Fruit fly (Drosophila melanogaster) whole organism, embryonic: ENCODE results near the gene mad2.

Experiments used
- Adf1 ChIP-seq: fragments of 200-800 bp; sonication (Bioruptor generic); IDR thresholded peaks from 2 replicates; pipeline ENCODE4 v1.3.6; 2022; ENCODE audit warnings: missing biosample characterization, missing genetic modification characterization
- CG10209 ChIP-seq: fragments of 200-800 bp; sonication (Bioruptor generic); optimal IDR thresholded peaks from 3 replicates; lab custom pipeline; 2017; ENCODE audit warnings: missing biosample characterization, mild to moderate bottlenecking, missing genetic modification characterization, missing genetic modification reagents
- CG10979 ChIP-seq: fragments of 200-800 bp; sonication (Bioruptor generic); optimal IDR thresholded peaks from 2 replicates; lab custom pipeline; 2018; ENCODE audit warnings: missing biosample characterization, mild to moderate bottlenecking, missing genetic modification characterization, moderate library complexity
- CG11560 ChIP-seq: fragments of 200-800 bp; sonication (Bioruptor generic); IDR thresholded peaks from 3 replicates; pipeline ENCODE4 v1.3.6; 2022; ENCODE audit warnings: missing biosample characterization, missing genetic modification characterization
- CG11723 ChIP-seq: fragments of 200-800 bp; sonication (Bioruptor generic); optimal IDR thresholded peaks from 2 replicates; lab custom pipeline; 2017; ENCODE audit warnings: missing biosample characterization, mild to moderate bottlenecking, missing genetic modification characterization
- CG12236 ChIP-seq: fragments of 200-800 bp; sonication (Bioruptor generic); optimal IDR thresholded peaks from 2 replicates; lab custom pipeline; 2016; ENCODE audit warnings: missing biosample characterization, missing genetic modification characterization
- CG12659 ChIP-seq: fragments of 200-800 bp; sonication (Bioruptor generic); optimal IDR thresholded peaks from 3 replicates; lab custom pipeline; 2017; ENCODE audit warnings: mild to moderate bottlenecking, missing biosample characterization, missing genetic modification reagents, missing genetic modification characterization
- CG13287 ChIP-seq: fragments of 200-800 bp; sonication (Bioruptor generic); IDR thresholded peaks from 2 replicates; pipeline ENCODE4 v1.3.6; 2022; ENCODE audit warnings: missing biosample characterization, missing genetic modification characterization; ENCODE audit not compliant: partially characterized antibody
- CG13296 ChIP-seq: fragments of 200-800 bp; sonication (Bioruptor generic); optimal IDR thresholded peaks from 3 replicates; lab custom pipeline; 2018; ENCODE audit warnings: missing biosample characterization, mild to moderate bottlenecking, missing genetic modification characterization
- CG15696 ChIP-seq: fragments of 200-800 bp; sonication (Bioruptor generic); optimal IDR thresholded peaks from 2 replicates; lab custom pipeline; 2019; ENCODE audit warnings: missing biosample characterization, mild to moderate bottlenecking, missing genetic modification characterization, moderate library complexity
- CG17361 ChIP-seq: fragments of 200-800 bp; sonication (Bioruptor generic); IDR thresholded peaks from 3 replicates; pipeline ENCODE4 v1.3.6; 2022; ENCODE audit warnings: missing biosample characterization, missing genetic modification characterization
- CG2120 ChIP-seq: fragments of 200-800 bp; sonication (Bioruptor generic); optimal IDR thresholded peaks from 3 replicates; lab custom pipeline; 2016; ENCODE audit warnings: missing biosample characterization, missing genetic modification characterization
- CG2199 ChIP-seq: fragments of 200-800 bp; sonication (Bioruptor generic); IDR thresholded peaks from 3 replicates; pipeline ENCODE4 v1.3.6; 2022; ENCODE audit warnings: missing biosample characterization, missing genetic modification characterization
- CG30020 ChIP-seq: fragments of 200-800 bp; optimal IDR thresholded peaks from 2 replicates; lab custom pipeline; 2019; ENCODE audit warnings: missing biosample characterization, mild to moderate bottlenecking, missing genetic modification characterization, moderate library complexity
- CG31441 ChIP-seq: fragments of 200-800 bp; sonication (Bioruptor generic); IDR thresholded peaks from 2 replicates; pipeline ENCODE4 v1.3.6; 2022; ENCODE audit warnings: missing biosample characterization, missing genetic modification characterization
- CG4328 ChIP-seq: fragments of 200-800 bp; sonication (Bioruptor generic); optimal IDR thresholded peaks from 3 replicates; lab custom pipeline; 2017; ENCODE audit warnings: missing biosample characterization, missing genetic modification reagents, missing genetic modification characterization
- CG4404 ChIP-seq: fragments of 200-800 bp; sonication (Bioruptor generic); IDR thresholded peaks from 2 replicates; pipeline ENCODE4 v1.3.6; 2022; ENCODE audit warnings: missing biosample characterization, missing genetic modification characterization
- CG4730 ChIP-seq: fragments of 200-800 bp; sonication (Bioruptor generic); IDR thresholded peaks from 2 replicates; pipeline ENCODE4 v1.3.6; 2022; ENCODE audit warnings: missing biosample characterization, missing genetic modification characterization
- CG7987 ChIP-seq: fragments of 200-800 bp; sonication (Bioruptor generic); optimal IDR thresholded peaks from 2 replicates; lab custom pipeline; 2018; ENCODE audit warnings: missing biosample characterization, mild to moderate bottlenecking, missing genetic modification characterization, moderate library complexity
- CG9437 ChIP-seq: fragments of 200-800 bp; sonication (Bioruptor generic); optimal IDR thresholded peaks from 2 replicates; lab custom pipeline; 2018; ENCODE audit warnings: missing biosample characterization, mild to moderate bottlenecking, missing genetic modification characterization
- CHES-1-like ChIP-seq: fragments of 200-800 bp; sonication (Bioruptor generic); optimal IDR thresholded peaks from 2 replicates; lab custom pipeline; 2016; ENCODE audit warnings: missing biosample characterization, missing genetic modification characterization
- Deaf1 ChIP-seq: fragments of 200-800 bp; optimal IDR thresholded peaks from 3 replicates; lab custom pipeline; 2019; ENCODE audit warnings: missing biosample characterization, mild to moderate bottlenecking, missing genetic modification characterization, moderate library complexity
- HmgZ ChIP-seq: fragments of 200-800 bp; sonication (Bioruptor generic); optimal IDR thresholded peaks from 2 replicates; lab custom pipeline; 2018; ENCODE audit warnings: missing biosample characterization, mild to moderate bottlenecking, missing genetic modification characterization
- Hr78 ChIP-seq, 2 experiments: fragments of 200-800 bp in 1 of 2; fragments of >200 bp in 1 of 2; sonication (Bioruptor generic) in 1 of 2; optimal IDR thresholded peaks; 2 replicates each; lab custom pipeline; 2017 to 2019; ENCODE audit warnings: missing biosample characterization in 2 of 2, missing genetic modification characterization in 2 of 2, mild to moderate bottlenecking in 1 of 2, moderate library complexity in 1 of 2
- Mad ChIP-seq: fragments of 200-800 bp; sonication (Bioruptor generic); optimal IDR thresholded peaks from 2 replicates; lab custom pipeline; 2016; ENCODE audit warnings: missing biosample characterization, missing genetic modification characterization
- Ravus ChIP-seq: fragments of 200-800 bp; sonication (Bioruptor generic); IDR thresholded peaks from 2 replicates; pipeline ENCODE4 v1.3.6; 2022; ENCODE audit warnings: missing biosample characterization, missing genetic modification characterization
- Scr ChIP-seq: fragments of 200-800 bp; sonication (Bioruptor generic); IDR thresholded peaks from 2 replicates; pipeline ENCODE4 v1.3.6; 2022; ENCODE audit warnings: missing biosample characterization, missing genetic modification characterization; ENCODE audit not compliant: partially characterized antibody
- abd-A ChIP-seq: fragments of 200-800 bp; sonication (Bioruptor generic); optimal IDR thresholded peaks from 3 replicates; lab custom pipeline; 2019; ENCODE audit warnings: missing biosample characterization, mild to moderate bottlenecking, missing genetic modification characterization, moderate library complexity
- bab2 ChIP-seq: fragments of 200-800 bp; sonication (Bioruptor generic); optimal IDR thresholded peaks from 2 replicates; lab custom pipeline; 2016; ENCODE audit warnings: missing biosample characterization, missing genetic modification characterization
- chif ChIP-seq, 2 experiments: fragments of 200-800 bp; sonication (Bioruptor generic); optimal IDR thresholded peaks; 3 replicates each; lab custom pipeline; 2016; ENCODE audit warnings: missing biosample characterization in 2 of 2, missing genetic modification characterization in 2 of 2
- disco-r ChIP-seq: fragments of 200-800 bp; sonication (Bioruptor generic); optimal IDR thresholded peaks from 2 replicates; lab custom pipeline; 2016; ENCODE audit warnings: missing biosample characterization, missing genetic modification characterization
- dmrt11E ChIP-seq: fragments of 200-800 bp; sonication (Bioruptor generic); optimal IDR thresholded peaks from 3 replicates; lab custom pipeline; 2018; ENCODE audit warnings: missing biosample characterization, mild to moderate bottlenecking, missing genetic modification characterization, moderate library complexity
- dmrt99B ChIP-seq: fragments of 200-800 bp; sonication (Bioruptor generic); optimal IDR thresholded peaks from 2 replicates; lab custom pipeline; 2018; ENCODE audit warnings: missing biosample characterization, mild to moderate bottlenecking, missing genetic modification characterization, moderate library complexity
- fd64A ChIP-seq: fragments of 200-800 bp; sonication (Bioruptor generic); optimal IDR thresholded peaks from 3 replicates; lab custom pipeline; 2018; ENCODE audit warnings: missing biosample characterization, mild to moderate bottlenecking, missing genetic modification characterization
- inv ChIP-seq: fragments of 200-800 bp; sonication (Bioruptor generic); IDR thresholded peaks from 2 replicates; pipeline ENCODE4 v1.3.6; 2022; ENCODE audit warnings: missing biosample characterization, missing genetic modification characterization; ENCODE audit not compliant: partially characterized antibody
- kay ChIP-seq: fragments of 200-800 bp; sonication (Bioruptor generic); optimal IDR thresholded peaks from 2 replicates; lab custom pipeline; 2016; ENCODE audit warnings: missing biosample characterization, missing genetic modification characterization
- knrl ChIP-seq: fragments of 200-800 bp; sonication (Bioruptor generic); IDR thresholded peaks from 3 replicates; pipeline ENCODE4 v1.3.6; 2022; ENCODE audit warnings: missing biosample characterization, missing genetic modification characterization; ENCODE audit not compliant: partially characterized antibody
- nau ChIP-seq: fragments of 200-800 bp; sonication (Bioruptor generic); optimal IDR thresholded peaks from 3 replicates; lab custom pipeline; 2017; ENCODE audit warnings: missing biosample characterization, mild to moderate bottlenecking, missing genetic modification characterization, missing genetic modification reagents
- nmo ChIP-seq: fragments of 200-800 bp; sonication (Bioruptor generic); optimal IDR thresholded peaks from 2 replicates; lab custom pipeline; 2018; ENCODE audit warnings: missing biosample characterization, mild to moderate bottlenecking, missing genetic modification characterization, moderate library complexity
- onecut ChIP-seq: fragments of 200-800 bp; sonication (Bioruptor generic); IDR thresholded peaks from 2 replicates; pipeline ENCODE4 v1.3.6; 2022; ENCODE audit warnings: missing biosample characterization, missing genetic modification characterization
- prd ChIP-seq, 3 experiments: fragments of >200 bp in 2 of 3; fragments of 200-800 bp in 1 of 3; sonication (Bioruptor generic) in 1 of 3; optimal IDR thresholded peaks in 2 of 3; IDR thresholded peaks in 1 of 3; 2 replicates in 2 of 3; 3 replicates in 1 of 3; pipeline versions ENCODE4 v1.3.6 to Lab custom; 2017 to 2022; ENCODE audit warnings: missing biosample characterization in 1 of 3, missing genetic modification characterization in 1 of 3
- pum ChIP-seq: fragments of 200-800 bp; sonication (Bioruptor generic); optimal IDR thresholded peaks from 2 replicates; lab custom pipeline; 2016; ENCODE audit warnings: missing biosample characterization, missing genetic modification characterization
- pzg ChIP-seq: fragments of 200-800 bp; sonication (Bioruptor generic); optimal IDR thresholded peaks from 3 replicates; lab custom pipeline; 2018; ENCODE audit warnings: missing biosample characterization, mild to moderate bottlenecking, missing genetic modification characterization, moderate library complexity
- wek ChIP-seq: fragments of 200-800 bp; sonication (Bioruptor generic); optimal IDR thresholded peaks from 3 replicates; lab custom pipeline; 2018; ENCODE audit warnings: missing biosample characterization, mild to moderate bottlenecking, missing genetic modification characterization, moderate library complexity
- zf30C ChIP-seq: fragments of 200-800 bp; sonication (Bioruptor generic); optimal IDR thresholded peaks from 3 replicates; lab custom pipeline; 2018; ENCODE audit warnings: missing biosample characterization, mild to moderate bottlenecking, missing genetic modification characterization

mad2 gene

DNA sequence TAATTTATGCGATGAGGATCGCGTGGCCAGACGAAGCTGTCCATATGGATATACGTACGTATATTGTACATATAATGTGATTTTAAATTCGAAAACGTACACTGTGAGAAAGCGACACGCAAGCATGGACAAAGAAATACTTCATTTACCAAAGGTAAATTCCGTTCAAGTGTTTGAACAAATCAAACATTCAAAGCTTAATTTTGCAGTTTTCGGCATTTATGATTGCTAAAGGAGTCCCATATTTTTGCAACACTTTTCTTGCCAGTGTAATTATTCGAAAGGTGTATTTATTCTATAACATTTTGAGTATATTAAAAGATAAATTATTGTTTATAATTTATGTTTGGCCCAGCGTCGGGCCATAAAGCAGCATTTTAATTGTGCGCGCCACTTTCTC lies 6.4 kb upstream of the mad2 start (continued):
- TF ChIP-seq CG10979 (tag; lab: Kevin White, UChicago): no peak
- peak in 1 of 2 experiments; percentile 25 for TF ChIP-seq chif (GFP tag; optimal IDR thresholded peaks at IDR 0.05; lab: Kevin White, UChicago)
- TF ChIP-seq CG4730: 0 out of 2 replicates have a peak, but pooled peaks have one; percentile 14
- TF ChIP-seq CG11723 (GFP tag; lab: Kevin White, UChicago): no peak
- TF ChIP-seq Ravus (GFP tag; lab: Robert Waterston, UW): no peak

DNA sequence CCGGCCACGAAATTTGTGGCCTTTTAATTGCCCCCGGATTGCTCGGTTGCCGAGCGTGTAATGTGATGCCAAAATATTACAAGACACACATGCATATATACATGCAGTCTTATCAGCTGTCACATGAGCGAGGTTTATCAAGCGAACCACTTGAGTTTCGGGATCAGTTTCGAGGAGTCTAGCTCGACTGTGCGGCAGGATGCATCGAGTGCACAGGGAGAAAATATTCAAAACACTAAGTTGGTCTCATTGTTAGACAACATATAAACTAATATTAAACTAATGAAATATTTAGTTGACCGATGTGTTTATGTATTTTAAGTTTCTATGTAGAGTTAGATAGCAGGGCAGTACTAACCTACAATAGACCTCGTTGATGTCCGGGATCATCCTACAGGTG lies 4.3 kb upstream of the mad2 start:
- no peak for TF ChIP-seq kay
- TF ChIP-seq zf30C: peak; percentile 54
- no peak for TF ChIP-seq CG31441 (GFP tag; lab: Robert Waterston, UW)
- no peak for TF ChIP-seq Mad (GFP tag; lab: Kevin White, UChicago)
- TF ChIP-seq CG4328: no peak
- TF ChIP-seq CG10209 (GFP tag; lab: Kevin White, UChicago): no peak
- TF ChIP-seq CG2120 (GFP tag; lab: Kevin White, UChicago): no peak
- TF ChIP-seq Adf1 (GFP tag; lab: Robert Waterston, UW): no peak
- TF ChIP-seq CG15696 (tag; lab: Kevin White, UChicago): no peak
- TF ChIP-seq CG11560 (tag; lab: Robert Waterston, UW): no peak
- no peak for TF ChIP-seq CG12236 (GFP tag; lab: Kevin White, UChicago)
- no peak for TF ChIP-seq CG4404
- TF ChIP-seq abd-A (tag; lab: Kevin White, UChicago): no peak
- TF ChIP-seq dmrt11E (tag; lab: Kevin White, UChicago): peak; percentile 69
- TF ChIP-seq CG2199 (GFP tag; lab: Robert Waterston, UW): peak; percentile 34; the same call in 1 of the 3 replicates

DNA sequence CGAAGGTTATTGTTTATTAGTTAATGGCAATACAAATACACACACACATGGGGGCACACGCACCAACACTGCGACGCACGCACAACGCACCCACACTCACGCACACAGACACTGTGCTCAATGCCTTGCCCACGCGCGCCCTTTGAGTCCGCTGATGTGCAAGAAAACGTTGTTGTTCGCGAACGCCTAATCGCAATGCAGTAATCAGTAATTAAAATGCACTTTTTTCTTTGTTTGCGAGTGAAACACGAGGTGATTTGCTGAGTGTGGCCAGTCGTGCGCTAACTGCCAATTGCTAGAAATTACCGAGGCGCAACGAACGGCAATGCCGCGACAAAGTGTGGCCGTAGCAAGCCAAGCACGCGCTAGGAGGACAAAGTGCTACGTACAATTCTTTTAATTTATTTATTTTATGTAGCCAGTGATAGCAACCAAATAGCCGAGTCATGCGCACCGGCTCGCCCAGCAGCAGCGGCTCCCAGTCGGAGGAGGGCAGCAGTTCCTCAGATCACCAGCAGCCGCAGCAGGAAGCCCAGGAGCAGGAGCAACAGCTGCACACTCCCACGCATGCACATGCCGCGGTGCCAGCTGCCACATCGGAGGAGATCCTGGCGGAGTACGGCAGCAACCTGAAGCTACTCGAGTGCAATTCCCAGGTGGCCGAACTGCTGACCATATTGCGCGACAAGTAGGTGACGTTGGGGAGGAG lies 2.1 kb downstream of the mad2 start, which contains the start of the genes S6k and kri:
Gene S6k (minus strand): TSS at position 299 of the 709 bp plus-strand sequence.
Gene kri (plus strand): TSS at position 341 of the 709 bp plus-strand sequence.
- peak in 1 of 2 experiments; percentile 2 for TF ChIP-seq Hr78 (GFP tag; optimal IDR thresholded peaks at IDR 0.05; lab: Kevin White, UChicago)
- TF ChIP-seq inv (GFP tag; lab: Robert Waterston, UW): no peak
- TF ChIP-seq CG12659: peak; percentile 68
- TF ChIP-seq prd (optimal IDR thresholded peaks at IDR 0.05; lab: Kevin White, UChicago): no peak
- no peak for TF ChIP-seq prd (GFP tag; IDR thresholded peaks at IDR 0.05; lab: Robert Waterston, UW)
- TF ChIP-seq CG7987 (GFP tag; lab: Kevin White, UChicago): peak; percentile 51
- TF ChIP-seq disco-r (GFP tag; lab: Kevin White, UChicago): no peak
- TF ChIP-seq wek (GFP tag; lab: Kevin White, UChicago): peak; percentile 17
- TF ChIP-seq pzg: peak; percentile 91
- peak; percentile 26; the same call in 1 of the 3 replicates for TF ChIP-seq knrl (GFP tag; lab: Robert Waterston, UW)
- peak; percentile 1 for TF ChIP-seq CHES-1-like (GFP tag; lab: Kevin White, UChicago)
- TF ChIP-seq HmgZ (tag; lab: Kevin White, UChicago): peak; percentile 82
- TF ChIP-seq CG13296: peak; percentile 14
- TF ChIP-seq CG17361 (GFP tag; lab: Robert Waterston, UW): 0 out of 3 replicates have a peak, but pooled peaks have one; percentile 27
- TF ChIP-seq fd64A (GFP tag; lab: Kevin White, UChicago): no peak
- TF ChIP-seq dmrt99B (tag; lab: Kevin White, UChicago): no peak
- peak; percentile 82 for TF ChIP-seq Deaf1 (tag; lab: Kevin White, UChicago)
- peak; percentile 37 for TF ChIP-seq nmo (GFP tag; lab: Kevin White, UChicago)
- TF ChIP-seq CG13287 (GFP tag; lab: Robert Waterston, UW): peak; percentile 45; the same call in 1 of the 2 replicates
- peak; percentile 17 for TF ChIP-seq nau
- TF ChIP-seq CG30020 (tag; lab: Kevin White, UChicago): peak; percentile 9
- 0 out of 2 replicates have a peak, but pooled peaks have one; percentile 18 for TF ChIP-seq Scr (GFP tag; lab: Robert Waterston, UW)
- no peak for TF ChIP-seq bab2
- TF ChIP-seq CG9437 (GFP tag; lab: Kevin White, UChicago): no peak
- TF ChIP-seq onecut (GFP tag; lab: Robert Waterston, UW): peak; percentile 16; the same call in 1 of the 2 replicates
- no peak for TF ChIP-seq pum
